Worm (Caenorhabditis elegans) whole organism, young adult: ENCODE measurements around the gene frh-1.

Experiments used
- F39B2.1 ChIP-seq: fragments of 200-800 bp; sonication (Bioruptor generic); IDR thresholded peaks from 2 replicates; pipeline ENCODE4 v1.3.6; 2022; ENCODE audit warnings: missing genetic modification reagents, missing genetic modification characterization, missing compliant biosample characterization
- T26A5.8 ChIP-seq: sonication (generic microtip); optimal IDR thresholded peaks from 2 replicates; lab custom pipeline; 2016; ENCODE audit warnings: missing genetic modification characterization, missing compliant biosample characterization
- bed-2 ChIP-seq: fragments of 200-800 bp; sonication (Bioruptor generic); IDR thresholded peaks from 2 replicates; pipeline ENCODE4 v1.3.6; 2022; ENCODE audit warnings: missing genetic modification reagents, missing genetic modification characterization, missing compliant biosample characterization
- lin-35 ChIP-seq, 3 experiments: fragments of 150-350 bp in 2 of 3; sonication (generic microtip) in 1 of 3; optimal IDR thresholded peaks; 2 replicates each; lab custom pipeline; 2014 to 2018; ENCODE audit warnings: missing biosample characterization in 3 of 3, missing genetic modification characterization in 3 of 3, missing genetic modification reagents in 3 of 3
- mes-4 ChIP-seq: sonication (generic microtip); optimal IDR thresholded peaks from 2 replicates; lab custom pipeline; 2016; ENCODE audit warnings: missing genotype, missing genetic modification characterization, missing compliant biosample characterization
- ztf-26 ChIP-seq: sonication (generic microtip); optimal IDR thresholded peaks from 2 replicates; lab custom pipeline; 2017; ENCODE audit warnings: missing genetic modification characterization, missing compliant biosample characterization

- TF ChIP-seq bed-2 (no peak), ztf-26 (no peak), F39B2.1 (no peak), T26A5.8 (no peak), lin-35 (GFP tag; optimal IDR thresholded peaks at IDR 0.05; lab: Kevin White, UChicago) (no peak), mes-4 (tag; lab: Kevin White, UChicago) (no peak)
Measured at ce11 chrII:5902139-5902538, 15.1 kb upstream of the frh-1 start.
